Worm (Caenorhabditis elegans): Measurements from ENCODE around the gene erfa-3.
A peak's percentile ranks its signal among the peaks of the same experiment; 100 is the strongest.

Gene erfa-3

ce11 chrV:11095873-11096272, 17.0 kb downstream of the erfa-3 start, which contains the start of gene Y42A5A.3:
TSS of gene Y42A5A.3 (minus strand) at chrV:11095973.
- TF ChIP-seq elt-2 (tag; optimal IDR thresholded peaks at IDR 0.05) (no peak), lin-11 (tag; optimal IDR thresholded peaks at IDR 0.05) (no peak), pag-3 (tag; optimal IDR thresholded peaks at IDR 0.05; ENCODE audit: borderline replicate concordance) (no peak), dve-1 (tag; optimal IDR thresholded peaks at IDR 0.05) (no peak), ttx-3 (tag; optimal IDR thresholded peaks at IDR 0.05) (no peak), sox-2 (GFP tag; IDR thresholded peaks at IDR 0.05) (no peak), T23F11.4 (GFP tag; optimal IDR thresholded peaks at IDR 0.05) (no peak), madf-2 (tag; optimal IDR thresholded peaks at IDR 0.05) (no peak), ceh-24 (tag; optimal IDR thresholded peaks at IDR 0.05) (no peak), tbx-2 (tag; optimal IDR thresholded peaks at IDR 0.05) (no peak), pqm-1 (tag; optimal IDR thresholded peaks at IDR 0.05) (no peak), ceh-6 (GFP tag; optimal IDR thresholded peaks at IDR 0.05) (no peak), ceh-48 (tag; optimal IDR thresholded peaks at IDR 0.05) (no peak), hlh-6 (tag; optimal IDR thresholded peaks at IDR 0.05) (no peak), pros-1 (tag; optimal IDR thresholded peaks at IDR 0.05) (no peak), ceh-30 (tag; optimal IDR thresholded peaks at IDR 0.05) (no peak), ets-4 (tag; optimal IDR thresholded peaks at IDR 0.05) (no peak), ref-2 (tag; optimal IDR thresholded peaks at IDR 0.05) (no peak), hlh-13 (GFP tag; optimal IDR thresholded peaks at IDR 0.05) (no peak), F13H6.1 (tag; optimal IDR thresholded peaks at IDR 0.05) (no peak)

DNA sequence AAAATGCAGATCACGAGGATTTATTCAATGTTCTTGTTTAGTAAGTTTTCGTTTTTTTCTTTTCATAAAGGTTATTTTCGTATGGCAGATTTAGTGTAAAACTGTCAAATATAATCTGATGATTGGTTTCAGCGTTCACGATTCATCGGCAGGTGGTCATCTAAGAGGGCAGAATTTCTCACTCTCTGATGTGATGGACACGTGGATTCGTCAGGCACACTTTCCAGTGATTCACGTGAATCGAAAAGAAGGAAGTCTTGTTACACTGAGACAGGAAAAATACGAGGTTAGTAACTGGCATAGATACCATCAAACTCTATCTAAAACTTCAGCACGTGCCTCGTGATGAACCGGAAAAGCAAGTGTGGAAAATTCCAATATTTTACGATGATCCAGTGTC, 18.2 kb downstream of the erfa-3 start:
- TF ChIP-seq nfya-1 (tag; optimal IDR thresholded peaks at IDR 0.05) (no peak), pag-3 (tag; optimal IDR thresholded peaks at IDR 0.05; ENCODE audit: borderline replicate concordance) (no peak), ceh-14 (tag; optimal IDR thresholded peaks at IDR 0.05) (no peak), ceh-9 (tag; optimal IDR thresholded peaks at IDR 0.05) (no peak), pros-1 (tag; optimal IDR thresholded peaks at IDR 0.05) (no peak), ceh-45 (GFP tag; IDR thresholded peaks at IDR 0.05) (no peak), madf-2 (tag; optimal IDR thresholded peaks at IDR 0.05) (no peak), unc-3 (GFP tag; conservative IDR thresholded peaks at IDR 0.05) (no peak), unc-3 (tag; optimal IDR thresholded peaks at IDR 0.05) (no peak), sox-4 (tag; optimal IDR thresholded peaks at IDR 0.05) (no peak), pat-9 (tag; optimal IDR thresholded peaks at IDR 0.05) (no peak), ahr-1 (tag; optimal IDR thresholded peaks at IDR 0.05) (no peak), ama-1 (optimal IDR thresholded peaks at IDR 0.05) (no peak), sox-2 (GFP tag; IDR thresholded peaks at IDR 0.05) (no peak), syd-9 (tag; optimal IDR thresholded peaks at IDR 0.05) (no peak)

DNA sequence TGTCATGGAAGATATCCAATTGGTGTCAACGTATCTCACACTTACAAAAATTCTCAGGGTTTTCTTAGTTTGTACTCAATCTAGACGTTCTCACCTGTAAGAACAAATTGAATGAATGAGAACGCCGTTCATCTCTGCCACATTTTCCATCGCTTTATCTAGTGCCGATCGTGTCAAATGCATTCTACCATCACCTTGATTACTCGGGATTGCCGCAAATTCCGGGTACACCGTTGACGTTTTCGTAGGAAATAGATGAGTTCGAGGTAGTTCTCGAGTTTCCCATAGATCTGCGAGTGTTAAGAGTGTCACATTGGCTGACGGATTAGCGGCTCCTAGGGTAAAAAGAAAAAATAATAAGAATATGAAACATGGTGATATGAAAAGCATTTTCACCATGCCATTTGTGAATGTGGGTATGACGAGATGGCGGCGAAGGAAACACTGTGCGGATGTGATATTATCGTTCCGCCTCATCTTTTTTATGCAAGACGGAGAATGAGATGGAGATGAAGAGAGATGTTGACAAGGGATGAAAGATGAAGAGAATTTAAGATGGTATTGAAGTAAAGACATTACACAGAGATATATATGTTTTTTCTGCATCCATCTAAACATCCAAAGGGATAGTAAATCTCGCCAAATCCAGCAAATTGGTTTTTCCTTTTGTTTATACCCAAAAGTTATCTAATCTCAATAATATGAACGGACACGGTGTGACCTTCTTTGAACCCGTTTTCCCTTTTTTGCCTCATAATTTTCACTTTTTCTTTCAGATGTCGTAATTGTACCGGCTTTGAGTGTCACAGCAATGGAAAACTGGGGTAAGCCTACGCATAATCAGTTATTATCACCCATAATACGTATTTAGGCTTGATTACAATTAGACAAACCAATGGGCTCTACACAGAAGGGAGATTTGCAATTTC, 19.5 kb downstream of the erfa-3 start, which contains the start of gene lact-8:
Gene lact-8, minus strand, starts transcription at position 445 of the 929 bp plus-strand sequence.
- TF ChIP-seq ceh-9 (tag; optimal IDR thresholded peaks at IDR 0.05) (no peak), rnt-1 (tag; optimal IDR thresholded peaks at IDR 0.05) (peak; percentile 69), fkh-6 (tag; optimal IDR thresholded peaks at IDR 0.05) (no peak)

DNA sequence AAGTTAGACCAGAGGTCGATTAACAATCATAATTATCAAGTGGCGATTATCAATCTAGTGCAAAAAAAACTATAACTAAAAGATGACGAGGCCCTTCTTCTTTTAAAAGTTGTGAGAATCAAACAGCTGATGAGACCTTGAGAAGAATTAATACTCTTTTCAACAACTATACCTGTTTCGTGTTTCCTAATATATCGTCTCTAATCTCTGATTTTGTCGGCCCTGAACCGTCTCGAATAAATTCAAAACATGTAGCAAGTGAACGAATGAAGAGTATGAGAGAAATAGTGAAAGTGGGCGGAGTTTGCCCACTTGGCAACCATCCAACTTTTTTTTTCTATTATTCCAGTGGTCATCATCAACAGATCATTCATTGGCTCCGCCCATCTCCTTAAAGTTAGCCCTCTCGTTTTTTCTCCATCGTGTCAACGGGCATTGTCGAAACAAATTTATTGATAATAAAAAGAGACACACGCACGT, 25.3 kb downstream of the erfa-3 start, which contains the start of gene Y42A5A.1:
Gene Y42A5A.1, plus strand, starts transcription at position 430 of the 480 bp plus-strand sequence.
- TF ChIP-seq ceh-14 (tag; optimal IDR thresholded peaks at IDR 0.05) (no peak), nfya-1 (tag; optimal IDR thresholded peaks at IDR 0.05) (no peak), zip-5 (tag; optimal IDR thresholded peaks at IDR 0.05) (no peak), ceh-48 (tag; optimal IDR thresholded peaks at IDR 0.05) (no peak), nhr-232 (tag; optimal IDR thresholded peaks at IDR 0.05) (no peak), ceh-6 (GFP tag; optimal IDR thresholded peaks at IDR 0.05) (no peak), Y22D7AL.16 (tag; optimal IDR thresholded peaks at IDR 0.05) (no peak), tbx-7 (tag; optimal IDR thresholded peaks at IDR 0.05) (no peak), fax-1 (tag; optimal IDR thresholded peaks at IDR 0.05) (no peak), unc-3 (GFP tag; conservative IDR thresholded peaks at IDR 0.05) (no peak), unc-3 (tag; optimal IDR thresholded peaks at IDR 0.05) (no peak), elt-4 (tag; optimal IDR thresholded peaks at IDR 0.05) (no peak), hlh-6 (tag; optimal IDR thresholded peaks at IDR 0.05) (no peak), unc-42 (tag; optimal IDR thresholded peaks at IDR 0.05) (no peak), nhr-11 (tag; optimal IDR thresholded peaks at IDR 0.05) (no peak)
